Worm (Caenorhabditis elegans): Measurements from ENCODE around the gene xrn-1.

DNA sequence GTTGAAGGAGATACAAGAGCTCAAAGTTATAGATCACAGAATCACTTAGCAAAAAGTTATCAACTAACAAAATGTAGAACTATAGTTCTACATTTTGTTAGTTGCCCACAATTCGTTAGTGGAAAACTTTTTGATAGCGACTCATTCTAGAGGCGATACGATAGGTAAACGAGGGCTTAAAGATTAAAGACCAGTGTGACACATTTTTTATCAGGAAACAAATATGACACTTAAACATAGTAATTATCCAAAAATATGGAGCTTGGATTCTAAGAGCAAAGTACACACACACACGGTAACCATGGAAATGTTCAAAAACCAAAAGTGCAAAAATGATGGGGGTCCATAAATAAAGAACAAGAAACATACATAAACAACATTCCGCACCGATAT is 28.9 kb upstream of the xrn-1 start:
- TF ChIP-seq pha-4 (tag; optimal IDR thresholded peaks at IDR 0.05) (no peak), jun-1 (tag; optimal IDR thresholded peaks at IDR 0.05) (no peak), egl-27 (tag; optimal IDR thresholded peaks at IDR 0.05) (no peak)

All from whole organism, L3 larva.